Fruit fly (Drosophila melanogaster): ENCODE results near the gene Eip75B.

Gene Eip75B

dm6 chr3L:18081957-18082356, 17.5 kb upstream of the Eip75B start:
- no peak for TF ChIP-seq noc (tag; optimal IDR thresholded peaks at IDR 0.05)

DNA sequence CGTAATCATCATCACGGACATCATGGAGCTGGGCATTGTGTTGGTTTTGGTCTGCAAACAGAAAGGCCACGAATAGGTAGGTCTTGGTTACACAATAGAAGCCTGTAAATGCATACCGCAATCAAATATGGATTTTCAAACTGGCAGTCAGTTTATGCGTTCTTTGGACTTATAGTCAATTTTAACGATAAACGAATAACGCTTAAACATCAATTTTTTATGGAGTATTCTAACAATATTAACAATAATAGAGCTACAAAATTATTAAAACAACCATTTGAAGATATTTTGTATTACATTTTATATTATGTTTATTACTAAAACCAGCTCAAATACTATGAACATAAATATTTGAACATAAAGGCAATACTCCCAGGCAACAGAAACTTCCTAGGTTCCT, 17.0 kb upstream of the Eip75B start:
- TF ChIP-seq noc (tag; optimal IDR thresholded peaks at IDR 0.05): no peak

DNA sequence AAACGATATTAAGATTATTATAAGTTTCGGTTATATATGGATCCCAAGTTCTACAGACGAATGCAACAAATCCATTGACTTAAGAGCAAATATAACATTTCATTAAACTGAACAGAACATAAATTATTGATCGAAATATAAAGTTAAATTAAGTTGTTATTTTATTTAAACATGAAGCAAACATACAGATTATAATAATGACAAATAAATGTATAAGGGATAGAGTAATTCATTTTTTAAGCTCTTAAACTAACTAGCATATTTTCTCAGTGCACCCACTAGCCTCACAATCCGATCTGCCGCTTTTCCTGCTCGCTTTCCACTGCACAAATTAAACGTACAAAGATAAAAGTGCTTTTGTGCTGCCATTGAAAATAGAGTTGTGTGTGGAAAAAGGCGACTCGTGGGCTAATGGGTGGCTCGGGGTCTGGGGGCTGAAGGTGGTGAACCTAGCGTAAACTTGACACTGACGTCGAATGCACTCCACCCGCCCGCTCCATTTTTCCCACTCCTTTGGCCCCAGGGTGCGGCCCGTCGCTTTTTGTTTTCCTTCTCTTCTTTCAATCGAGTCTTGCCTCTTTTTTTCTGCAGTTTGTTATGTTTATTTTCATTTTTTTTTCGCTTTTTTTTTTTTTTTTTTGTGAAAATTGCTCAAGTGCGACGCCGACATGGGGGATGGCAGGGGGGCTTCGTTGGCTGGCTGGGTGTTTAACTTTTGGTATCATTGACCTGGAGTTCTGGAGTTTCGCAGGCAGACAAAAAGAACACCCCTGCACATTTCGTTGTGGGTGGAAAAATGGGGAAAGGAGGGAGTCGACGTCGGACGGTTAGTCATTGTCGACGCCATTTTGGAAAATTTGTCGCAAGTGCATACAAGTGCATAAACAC, 15.4 kb upstream of the Eip75B start:
- no peak for TF ChIP-seq noc (tag; optimal IDR thresholded peaks at IDR 0.05)

DNA sequence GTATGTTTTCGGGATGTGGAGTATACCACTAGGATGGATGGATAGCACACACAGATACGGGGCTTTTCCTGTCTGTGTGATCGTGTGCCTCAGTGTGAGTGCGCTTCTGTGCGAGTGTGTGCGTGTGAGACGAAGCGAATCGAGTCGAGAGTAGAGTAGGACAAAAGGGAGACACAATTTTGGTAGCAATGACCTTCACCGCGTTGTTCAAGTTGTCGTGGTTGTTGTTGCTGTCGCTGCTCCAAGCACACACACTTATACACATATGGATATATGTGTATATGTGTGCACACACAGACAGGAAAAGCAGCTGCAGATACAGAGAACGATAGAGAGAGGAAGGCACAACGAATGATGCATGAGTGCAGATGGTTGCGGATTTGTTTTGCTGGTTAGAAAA, 14.6 kb upstream of the Eip75B start:
- no peak for TF ChIP-seq noc (tag; optimal IDR thresholded peaks at IDR 0.05)

DNA sequence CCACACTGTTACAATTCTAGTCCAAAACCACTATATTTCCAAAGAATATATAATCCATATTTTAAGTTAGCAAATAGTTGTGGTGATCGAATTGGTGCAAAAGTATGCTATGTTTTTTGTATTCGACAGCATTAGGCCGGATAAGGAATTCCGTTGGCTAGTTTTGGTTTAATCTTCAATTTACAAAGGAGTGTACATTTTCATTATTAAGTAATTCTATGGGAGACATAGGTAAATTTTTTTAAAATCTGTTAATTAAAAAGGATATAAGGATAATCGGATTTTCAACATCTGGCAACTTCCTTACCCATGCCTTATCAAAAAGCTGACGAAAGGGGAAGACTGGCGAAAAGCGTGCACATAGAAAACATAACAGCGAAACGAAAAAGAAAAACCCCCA, 14.1 kb upstream of the Eip75B start:
- no peak for TF ChIP-seq noc (tag; optimal IDR thresholded peaks at IDR 0.05)

DNA sequence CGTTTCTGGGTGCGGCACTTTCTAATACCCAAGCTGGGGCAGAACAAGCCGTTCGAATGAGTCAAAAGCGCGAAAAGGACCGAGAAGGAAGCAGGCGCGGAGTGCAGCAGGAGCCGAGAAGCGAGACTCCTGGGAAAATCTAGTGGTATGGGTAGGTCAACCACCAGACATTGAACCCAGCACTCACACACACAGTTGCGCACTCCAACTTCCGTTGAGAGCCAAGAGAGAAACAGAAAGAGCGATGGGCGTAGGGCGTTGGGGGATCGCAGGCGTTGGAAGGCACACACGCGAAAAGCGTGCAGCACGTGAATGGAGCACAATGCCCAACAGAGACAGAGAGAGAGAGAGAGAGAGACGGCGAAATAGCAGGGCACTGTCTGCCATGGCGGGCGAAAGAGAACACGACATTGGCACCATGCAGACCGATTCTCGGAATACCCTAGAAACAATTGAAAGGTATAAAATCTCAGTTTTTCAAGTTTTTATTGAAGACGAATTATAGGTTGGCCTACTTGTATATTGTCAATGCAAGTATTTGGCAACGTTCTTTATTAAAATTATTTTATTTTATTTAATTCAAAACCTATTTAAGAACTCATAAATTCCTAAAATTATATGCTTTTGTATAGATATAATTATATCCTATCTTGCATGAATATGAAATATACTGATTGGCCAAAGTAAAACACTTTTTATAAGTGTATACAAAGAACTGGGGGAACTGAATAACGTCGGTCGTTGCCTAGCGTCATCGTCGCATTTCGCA, 13.3 kb upstream of the Eip75B start:
- TF ChIP-seq noc (tag; optimal IDR thresholded peaks at IDR 0.05): no peak

DNA sequence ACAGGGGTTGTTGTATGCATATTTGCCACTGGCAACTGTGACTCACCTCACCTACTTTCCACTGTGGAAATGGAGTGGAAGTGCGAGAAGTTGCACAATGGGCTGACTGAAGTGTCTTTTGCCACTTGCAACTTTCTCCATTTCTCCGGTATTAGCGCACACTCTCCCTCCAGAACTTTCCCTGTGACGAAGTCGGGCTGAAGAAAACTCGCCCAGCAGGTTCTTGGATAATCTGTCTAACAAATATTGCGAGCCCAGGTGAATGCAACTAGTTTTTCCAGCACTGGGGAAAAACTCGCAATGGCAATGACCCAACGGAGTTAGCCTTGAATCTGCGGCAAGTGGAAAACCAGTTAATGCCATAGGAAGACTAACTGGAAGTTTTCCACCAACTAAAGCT, 12.2 kb upstream of the Eip75B start:
- TF ChIP-seq noc (tag; optimal IDR thresholded peaks at IDR 0.05): no peak

- TF ChIP-seq noc (tag; optimal IDR thresholded peaks at IDR 0.05): no peak
Measured at dm6 chr3L:18075853-18076252, 11.4 kb upstream of the Eip75B start.

DNA sequence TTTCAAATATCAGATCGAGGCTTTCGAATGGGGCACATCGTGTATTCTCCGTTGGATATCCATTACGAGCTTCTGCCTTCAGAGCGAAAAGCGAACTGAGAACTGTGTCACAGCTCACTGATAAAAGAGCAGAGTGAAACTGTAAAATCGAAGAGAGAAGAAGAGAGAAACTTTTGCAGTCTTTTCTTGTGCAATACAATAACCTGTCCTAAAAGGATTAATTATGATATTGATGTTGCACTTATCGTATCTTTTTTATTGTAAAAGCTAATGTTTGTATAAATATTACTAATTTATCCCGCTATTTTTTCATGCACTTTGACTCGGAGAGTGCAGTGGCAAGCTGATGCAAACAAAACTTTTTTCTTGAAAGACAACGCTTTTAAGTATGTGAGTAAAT, 10.5 kb upstream of the Eip75B start:
- TF ChIP-seq noc (tag; optimal IDR thresholded peaks at IDR 0.05): no peak

DNA sequence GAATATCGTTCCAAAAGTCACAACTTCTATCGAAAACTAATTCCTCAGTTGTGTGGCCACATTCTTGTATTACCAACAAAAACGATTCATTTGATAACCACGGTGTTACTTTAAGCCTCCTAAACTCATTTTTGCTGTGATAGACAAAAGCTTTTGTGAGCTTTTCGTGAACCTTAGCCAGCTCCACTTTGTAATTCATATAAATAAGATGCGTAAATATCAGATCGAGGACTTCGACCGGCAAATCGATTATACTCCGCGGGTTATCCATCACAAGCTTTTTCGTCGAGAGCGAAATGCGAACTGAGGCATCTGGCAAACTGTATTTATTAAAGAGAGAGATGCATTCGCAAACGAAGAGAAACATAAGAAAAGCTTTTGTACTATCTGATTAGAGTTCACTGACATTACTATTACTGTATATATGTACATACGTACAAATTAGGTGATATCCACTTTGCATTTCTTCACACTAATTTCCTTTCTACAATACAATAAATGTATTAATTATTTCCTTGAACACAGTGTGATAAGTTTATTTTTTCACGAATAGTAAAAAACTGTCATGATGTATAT, 9.2 kb upstream of the Eip75B start, which contains the start of gene CG44004:
Gene CG44004, minus strand, starts transcription at position 305 of the 576 bp plus-strand sequence.
- no peak for TF ChIP-seq noc (tag; optimal IDR thresholded peaks at IDR 0.05)

DNA sequence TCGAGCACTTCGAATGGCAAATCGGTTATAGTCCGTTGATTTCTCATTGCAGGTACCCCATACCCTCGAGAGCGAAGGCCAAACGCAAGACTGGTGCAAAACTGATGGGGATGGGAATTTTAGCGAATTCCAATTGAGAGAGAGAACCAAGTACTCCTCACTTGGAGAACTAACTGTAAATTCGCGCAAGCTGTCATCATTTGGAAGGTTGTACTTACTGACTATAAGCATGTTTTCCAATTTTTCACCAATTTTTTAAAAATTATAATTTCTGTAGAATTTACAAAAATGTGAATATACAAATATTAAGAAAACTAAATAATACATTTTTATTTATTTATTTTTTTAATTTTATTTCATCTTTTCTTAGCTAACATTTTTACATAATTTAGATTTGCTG, 7.5 kb upstream of the Eip75B start, which contains the start of gene CG44005:
Gene CG44005, minus strand, starts transcription at position 101 of the 400 bp plus-strand sequence.
- no peak for TF ChIP-seq noc (tag; optimal IDR thresholded peaks at IDR 0.05)

DNA sequence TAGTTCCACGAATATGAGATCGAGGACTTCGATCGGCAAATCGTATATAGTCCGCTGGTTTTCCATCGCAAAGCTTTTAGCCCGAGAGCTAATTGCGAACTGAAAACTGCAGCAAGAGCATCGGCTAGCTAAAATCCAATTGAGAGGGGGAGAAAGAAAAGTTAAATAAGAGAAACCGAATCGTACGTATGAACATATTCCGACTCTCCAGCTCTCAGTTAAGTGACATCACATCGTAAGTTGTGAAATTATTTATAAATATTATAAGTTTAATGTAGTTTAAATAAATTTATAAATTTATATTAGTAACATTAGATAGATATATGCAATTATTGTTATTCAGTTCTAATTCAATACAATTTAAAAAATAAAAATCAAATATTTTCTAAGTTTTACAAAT, 5.6 kb upstream of the Eip75B start, which contains the start of gene CG44006:
Gene CG44006, minus strand, starts transcription at position 101 of the 400 bp plus-strand sequence.
- no peak for TF ChIP-seq noc (tag; optimal IDR thresholded peaks at IDR 0.05)

- TF ChIP-seq noc (tag; optimal IDR thresholded peaks at IDR 0.05): no peak
Measured at dm6 chr3L:18062959-18063510, 1.5 kb downstream of the Eip75B start.

dm6 chr3L:18061713-18062365, 2.7 kb downstream of the Eip75B start:
- no peak for TF ChIP-seq noc (tag; optimal IDR thresholded peaks at IDR 0.05)

DNA sequence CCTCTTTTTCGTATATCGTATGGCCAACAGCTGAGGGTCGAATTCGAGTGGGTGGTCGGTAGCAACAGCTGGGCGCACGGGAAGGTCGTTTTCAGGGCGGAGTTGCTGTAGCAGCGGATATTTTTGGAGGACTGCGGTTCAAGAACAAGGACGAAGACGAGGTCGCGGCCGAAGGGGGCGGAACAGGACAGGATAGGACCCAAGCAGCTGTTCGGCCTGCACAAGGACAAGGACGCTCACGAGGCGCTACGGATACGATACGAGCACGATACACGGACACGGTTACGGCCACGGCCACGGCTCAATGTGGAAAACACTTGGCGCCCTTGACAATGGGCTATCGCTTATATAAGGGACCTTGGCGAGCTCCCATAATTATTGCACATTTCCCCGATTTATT, 3.3 kb downstream of the Eip75B start:
- TF ChIP-seq noc (tag; optimal IDR thresholded peaks at IDR 0.05): no peak

Data from whole organism, larva.